Fruit fly (Drosophila melanogaster) Kc167 (cell line): ENCODE data around the gene CG13465.

ENCODE experiments used
- Myc ChIP-seq: fragments of >200 bp; optimal IDR thresholded peaks from 2 replicates; lab custom pipeline; 2017; ENCODE audit warnings: missing external identifiers
- h ChIP-seq: fragments of >200 bp; optimal IDR thresholded peaks from 3 replicates; lab custom pipeline; 2018; ENCODE audit warnings: missing external identifiers
- insv ChIP-seq: fragments of >200 bp; optimal IDR thresholded peaks from 3 replicates; lab custom pipeline; 2018; ENCODE audit warnings: missing external identifiers
- psq ChIP-seq: fragments of >200 bp; optimal IDR thresholded peaks from 2 replicates; lab custom pipeline; 2017; ENCODE audit warnings: missing external identifiers
- ttk ChIP-seq: sonication (Bioruptor generic); optimal IDR thresholded peaks from 2 replicates; lab custom pipeline; 2017; ENCODE audit warnings: missing external identifiers

DNA sequence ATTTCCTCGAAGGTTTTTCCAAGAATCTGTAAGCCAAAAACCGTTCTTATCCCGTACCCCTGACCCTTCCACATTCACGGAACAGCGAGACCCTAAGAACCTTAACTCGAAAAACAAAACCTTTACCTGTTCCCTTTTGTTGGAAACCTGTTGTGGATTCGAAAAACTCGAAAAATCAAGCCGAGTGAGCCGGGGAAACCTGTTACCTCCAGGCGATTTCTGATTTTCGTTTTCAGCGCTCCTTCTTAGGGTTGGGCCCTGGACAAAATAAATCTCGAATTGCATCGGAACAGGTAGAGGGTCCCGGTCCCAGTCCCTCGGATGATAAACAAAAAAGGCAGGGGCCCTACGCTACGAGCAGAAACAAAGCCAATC is 29.1 kb upstream of the CG13465 start:
- TF ChIP-seq h (lab: Kevin White, UChicago) (no peak), psq (lab: Kevin White, UChicago) (no peak), ttk (lab: Kevin White, UChicago) (no peak), insv (lab: Kevin White, UChicago) (no peak), Myc (lab: Kevin White, UChicago) (no peak)
